Worm (Caenorhabditis elegans) whole organism, young adult: ENCODE data around the gene srg-23.

ENCODE experiments used
- B0336.3 ChIP-seq: fragments of 200-800 bp; sonication (Bioruptor generic); IDR thresholded peaks from 2 replicates; pipeline ENCODE4 v1.3.6; 2022; ENCODE audit warnings: missing genetic modification characterization, missing compliant biosample characterization
- C17E4.6 ChIP-seq: fragments of 200-800 bp; sonication (Bioruptor generic); IDR thresholded peaks from 2 replicates; pipeline ENCODE4 v1.3.6; 2022; ENCODE audit warnings: missing genetic modification reagents, missing genetic modification characterization, missing compliant biosample characterization
- D2030.7 ChIP-seq: fragments of 200-800 bp; sonication (Bioruptor generic); IDR thresholded peaks from 2 replicates; pipeline ENCODE4 v1.3.6; 2022; ENCODE audit warnings: missing genetic modification reagents, missing genetic modification characterization, missing compliant biosample characterization
- F10E7.11 ChIP-seq: sonication (generic microtip); optimal IDR thresholded peaks from 2 replicates; lab custom pipeline; 2017; ENCODE audit warnings: mild to moderate bottlenecking, missing genetic modification characterization, moderate library complexity, missing compliant biosample characterization
- F22D6.2 ChIP-seq: sonication (generic microtip); optimal IDR thresholded peaks from 2 replicates; lab custom pipeline; 2016; ENCODE audit warnings: mild to moderate bottlenecking, missing genetic modification characterization, missing compliant biosample characterization
- F49E8.2 ChIP-seq: sonication (generic microtip); optimal IDR thresholded peaks from 3 replicates; lab custom pipeline; 2017; ENCODE audit warnings: missing genetic modification characterization, mild to moderate bottlenecking, missing compliant biosample characterization, antibody characterized with exemption, moderate library complexity; ENCODE audit not compliant: insufficient read depth
- T07F8.4 ChIP-seq: sonication (generic microtip); optimal IDR thresholded peaks from 2 replicates; lab custom pipeline; 2016; ENCODE audit warnings: mild to moderate bottlenecking, missing genetic modification characterization, moderate library complexity, missing compliant biosample characterization
- Y79H2A.3 ChIP-seq: fragments of 200-800 bp; sonication (Bioruptor generic); conservative IDR thresholded peaks from 2 replicates; pipeline ENCODE4 v1.3.6; 2022; ENCODE audit warnings: missing genetic modification reagents, missing genetic modification characterization, missing compliant biosample characterization
- Y95B8A.8 ChIP-seq: fragments of 200-800 bp; sonication (Bioruptor generic); IDR thresholded peaks from 2 replicates; pipeline ENCODE4 v1.3.6; 2022; ENCODE audit warnings: missing genetic modification reagents, missing genetic modification characterization, missing compliant biosample characterization
- ama-1 ChIP-seq, 3 experiments: fragments of 150-350 bp in 1 of 3; sonication (generic microtip) in 2 of 3; optimal IDR thresholded peaks; 2 replicates each; lab custom pipeline; 2014 to 2018; ENCODE audit warnings: missing biosample characterization in 2 of 3, missing genetic modification characterization in 2 of 3, missing genetic modification reagents in 2 of 3
- athp-1 ChIP-seq: sonication (generic microtip); optimal IDR thresholded peaks from 2 replicates; lab custom pipeline; 2017; ENCODE audit warnings: mild to moderate bottlenecking, missing genetic modification characterization, missing compliant biosample characterization
- attf-5 ChIP-seq: fragments of 200-800 bp; sonication (Bioruptor generic); optimal IDR thresholded peaks from 2 replicates; lab custom pipeline; 2018; ENCODE audit warnings: mild to moderate bottlenecking, missing genetic modification characterization, missing compliant biosample characterization
- cebp-1 ChIP-seq, 2 experiments: fragments of 200-800 bp in 1 of 2; sonication (Bioruptor generic) in 1 of 2; sonication (generic microtip) in 1 of 2; IDR thresholded peaks in 1 of 2; optimal IDR thresholded peaks in 1 of 2; 2 replicates each; pipeline versions ENCODE4 v1.3.6 to Lab custom; 2017 to 2022; ENCODE audit warnings: missing compliant biosample characterization in 2 of 2, missing genetic modification characterization in 2 of 2, mild to moderate bottlenecking in 1 of 2, missing genetic modification reagents in 1 of 2, moderate library complexity in 1 of 2
- ceh-100 ChIP-seq: fragments of 200-800 bp; sonication (Bioruptor generic); IDR thresholded peaks from 2 replicates; pipeline ENCODE4 v1.3.6; 2022; ENCODE audit warnings: missing genetic modification reagents, missing genetic modification characterization, missing compliant biosample characterization
- ceh-27 ChIP-seq: fragments of 200-800 bp; sonication (Bioruptor generic); optimal IDR thresholded peaks from 2 replicates; lab custom pipeline; 2018; ENCODE audit warnings: mild to moderate bottlenecking, missing genetic modification characterization, moderate library complexity, missing compliant biosample characterization
- chd-7 ChIP-seq: sonication (generic microtip); optimal IDR thresholded peaks from 2 replicates; lab custom pipeline; 2016; ENCODE audit warnings: mild to moderate bottlenecking, missing genetic modification characterization, moderate library complexity, missing compliant biosample characterization
- egl-18 ChIP-seq: fragments of 200-800 bp; sonication (Bioruptor generic); IDR thresholded peaks from 2 replicates; pipeline ENCODE4 v1.3.6; 2022; ENCODE audit warnings: missing genetic modification reagents, missing genetic modification characterization, missing compliant biosample characterization
- egrh-3 ChIP-seq: fragments of 200-800 bp; sonication (Bioruptor generic); IDR thresholded peaks from 2 replicates; pipeline ENCODE4 v1.3.6; 2022; ENCODE audit warnings: missing genetic modification reagents, missing genetic modification characterization, missing compliant biosample characterization
- gei-17 ChIP-seq: fragments of 200-800 bp; sonication (Bioruptor generic); optimal IDR thresholded peaks from 2 replicates; lab custom pipeline; 2018; ENCODE audit warnings: mild to moderate bottlenecking, missing genetic modification characterization, missing compliant biosample characterization
- hmg-1.2 ChIP-seq: fragments of 200-800 bp; sonication (Bioruptor generic); IDR thresholded peaks from 2 replicates; pipeline ENCODE4 v1.3.6; 2022; ENCODE audit warnings: missing genetic modification reagents, missing genetic modification characterization, missing compliant biosample characterization
- hmg-20 ChIP-seq: fragments of 200-800 bp; sonication (Bioruptor generic); IDR thresholded peaks from 2 replicates; pipeline ENCODE4 v1.3.6; 2022; ENCODE audit warnings: missing genetic modification reagents, missing genetic modification characterization, missing compliant biosample characterization
- lag-1 ChIP-seq: fragments of 200-800 bp; sonication (Bioruptor generic); IDR thresholded peaks from 2 replicates; pipeline ENCODE4 v1.3.6; 2022; ENCODE audit warnings: missing genetic modification reagents, missing genetic modification characterization, missing compliant biosample characterization
- let-526 ChIP-seq: fragments of 200-800 bp; sonication (Bioruptor generic); IDR thresholded peaks from 2 replicates; pipeline ENCODE4 v1.3.6; 2022; ENCODE audit warnings: missing genetic modification reagents, missing genetic modification characterization, missing compliant biosample characterization
- let-607 ChIP-seq, 2 experiments: fragments of 200-800 bp in 1 of 2; sonication (Bioruptor generic) in 1 of 2; sonication (generic microtip) in 1 of 2; optimal IDR thresholded peaks; 2 replicates each; lab custom pipeline; 2016 to 2018; ENCODE audit warnings: mild to moderate bottlenecking in 2 of 2, missing compliant biosample characterization in 2 of 2, missing genetic modification characterization in 2 of 2, moderate library complexity in 2 of 2, missing genotype in 1 of 2
- madf-10 ChIP-seq: sonication (generic microtip); optimal IDR thresholded peaks from 2 replicates; lab custom pipeline; 2016; ENCODE audit warnings: mild to moderate bottlenecking, missing genetic modification characterization, missing compliant biosample characterization
- madf-8 ChIP-seq: fragments of 200-800 bp; sonication (Bioruptor generic); conservative IDR thresholded peaks from 2 replicates; pipeline ENCODE4 v1.3.6; 2022; ENCODE audit warnings: missing genetic modification reagents, missing genetic modification characterization, missing compliant biosample characterization
- mcd-1 ChIP-seq: fragments of 200-800 bp; sonication (Bioruptor generic); IDR thresholded peaks from 2 replicates; pipeline ENCODE4 v1.3.6; 2022; ENCODE audit warnings: missing genetic modification reagents, missing genetic modification characterization, missing compliant biosample characterization
- mel-28 ChIP-seq: sonication (generic microtip); optimal IDR thresholded peaks from 2 replicates; lab custom pipeline; 2016; ENCODE audit warnings: borderline replicate concordance, mild to moderate bottlenecking, missing genetic modification characterization, missing compliant biosample characterization
- nfya-1 ChIP-seq: sonication (generic microtip); optimal IDR thresholded peaks from 2 replicates; lab custom pipeline; 2017; ENCODE audit warnings: antibody characterized with exemption, missing compliant biosample characterization, missing genetic modification characterization, borderline replicate concordance; ENCODE audit not compliant: insufficient read depth
- nfyb-1 ChIP-seq: fragments of 200-800 bp; sonication (Bioruptor generic); IDR thresholded peaks from 2 replicates; pipeline ENCODE4 v1.3.6; 2022; ENCODE audit warnings: missing genetic modification reagents, missing genetic modification characterization, missing compliant biosample characterization
- nhr-80 ChIP-seq: sonication (generic microtip); optimal IDR thresholded peaks from 2 replicates; lab custom pipeline; 2016; ENCODE audit warnings: missing genetic modification characterization, missing compliant biosample characterization
- sdz-38 ChIP-seq: sonication (generic microtip); optimal IDR thresholded peaks from 2 replicates; lab custom pipeline; 2016; ENCODE audit warnings: missing genotype, missing genetic modification characterization, missing compliant biosample characterization
- snpc-4 ChIP-seq, 5 experiments: fragments of 150-350 bp in 1 of 5; sonication (generic microtip) in 4 of 5; optimal IDR thresholded peaks; 2 replicates each; lab custom pipeline; 2014 to 2018; ENCODE audit warnings: missing genetic modification characterization in 5 of 5, missing biosample characterization in 3 of 5, antibody characterized with exemption in 2 of 5, mild to moderate bottlenecking in 2 of 5, missing compliant biosample characterization in 2 of 5, missing genotype in 2 of 5, moderate library complexity in 2 of 5, missing genetic modification reagents in 1 of 5
- somi-1 ChIP-seq: fragments of 200-800 bp; sonication (Bioruptor generic); optimal IDR thresholded peaks from 2 replicates; lab custom pipeline; 2018; ENCODE audit warnings: mild to moderate bottlenecking, missing genetic modification characterization, missing compliant biosample characterization
- sptf-2 ChIP-seq: fragments of 200-800 bp; sonication (Bioruptor generic); optimal IDR thresholded peaks from 2 replicates; lab custom pipeline; 2018; ENCODE audit warnings: mild to moderate bottlenecking, missing genetic modification characterization, missing compliant biosample characterization
- zfh-2 ChIP-seq: fragments of 200-800 bp; sonication (Bioruptor generic); conservative IDR thresholded peaks from 2 replicates; pipeline ENCODE4 v1.3.6; 2022; ENCODE audit warnings: missing genetic modification reagents, missing genetic modification characterization, missing compliant biosample characterization
- zim-3 ChIP-seq: sonication (generic microtip); optimal IDR thresholded peaks from 2 replicates; lab custom pipeline; 2017; ENCODE audit warnings: mild to moderate bottlenecking, missing genetic modification characterization, moderate library complexity, missing compliant biosample characterization
- ztf-26 ChIP-seq: sonication (generic microtip); optimal IDR thresholded peaks from 2 replicates; lab custom pipeline; 2017; ENCODE audit warnings: missing genetic modification characterization, missing compliant biosample characterization
- ztf-28 ChIP-seq: fragments of 200-800 bp; sonication (Bioruptor generic); IDR thresholded peaks from 2 replicates; pipeline ENCODE4 v1.3.6; 2022; ENCODE audit warnings: missing genetic modification reagents, missing genetic modification characterization, missing compliant biosample characterization

srg-23 gene

ce11 chrII:3056266-3056872, 39.6 kb downstream of the srg-23 start, which contains the start of gene lin-8 (continued):
- TF ChIP-seq C17E4.6 (GFP tag; lab: Robert Waterston, UW) (no peak), gei-17 (GFP tag; lab: Kevin White, UChicago) (no peak), athp-1 (peak; percentile 54), mcd-1 (GFP tag; lab: Robert Waterston, UW) (no peak), cebp-1 (GFP tag; IDR thresholded peaks at IDR 0.05; lab: Robert Waterston, UW) (no peak), cebp-1 (tag; optimal IDR thresholded peaks at IDR 0.05; lab: Kevin White, UChicago) (no peak), attf-5 (GFP tag; lab: Kevin White, UChicago) (no peak), sptf-2 (GFP tag; lab: Kevin White, UChicago) (no peak), nhr-80 (tag; lab: Kevin White, UChicago) (no peak), madf-10 (tag; lab: Kevin White, UChicago) (no peak), ceh-100 (GFP tag; lab: Robert Waterston, UW) (no peak), T07F8.4 (tag; lab: Kevin White, UChicago) (no peak), D2030.7 (GFP tag; lab: Robert Waterston, UW) (peak; percentile 79), nfyb-1 (GFP tag; lab: Robert Waterston, UW) (0 out of 2 replicates have a peak, but pooled peaks have one; percentile 18), snpc-4 (GFP tag; optimal IDR thresholded peaks at IDR 0.05; lab: Kevin White, UChicago) (no peak), snpc-4 (tag; optimal IDR thresholded peaks at IDR 0.05; lab: Kevin White, UChicago) (peak in 1 of 4 experiments; percentile 9), hmg-20 (no peak), Y79H2A.3 (GFP tag; lab: Robert Waterston, UW) (no peak), B0336.3 (GFP tag; lab: Robert Waterston, UW) (0 out of 2 replicates have a peak, but pooled peaks have one; percentile 18), hmg-1.2 (GFP tag; lab: Robert Waterston, UW) (peak; percentile 8; the same call in 1 of the 2 replicates), let-526 (GFP tag; lab: Robert Waterston, UW) (no peak), let-607 (tag; optimal IDR thresholded peaks at IDR 0.05; lab: Kevin White, UChicago) (no peak), somi-1 (GFP tag; lab: Kevin White, UChicago) (no peak), ztf-28 (GFP tag; lab: Robert Waterston, UW) (no peak), F10E7.11 (tag; lab: Kevin White, UChicago) (no peak), chd-7 (tag; lab: Kevin White, UChicago) (no peak), Y95B8A.8 (GFP tag; lab: Robert Waterston, UW) (no peak), ama-1 (optimal IDR thresholded peaks at IDR 0.05; lab: Kevin White, UChicago) (no peak), ama-1 (GFP tag; optimal IDR thresholded peaks at IDR 0.05; lab: Kevin White, UChicago) (no peak), F22D6.2 (no peak), zim-3 (no peak), F49E8.2 (no peak), egrh-3 (GFP tag; lab: Robert Waterston, UW) (no peak), mel-28 (tag; lab: Kevin White, UChicago) (no peak)

ce11 chrII:3055531-3055930, 40.4 kb downstream of the srg-23 start:
- TF ChIP-seq cebp-1 (GFP tag; IDR thresholded peaks at IDR 0.05; lab: Robert Waterston, UW) = no peak
- peak; percentile 52 for TF ChIP-seq cebp-1 (tag; optimal IDR thresholded peaks at IDR 0.05; lab: Kevin White, UChicago)
- TF ChIP-seq ceh-27 (GFP tag; lab: Kevin White, UChicago) = peak; percentile 18
- no peak for TF ChIP-seq let-607 (tag; optimal IDR thresholded peaks at IDR 0.05; lab: Kevin White, UChicago)
- peak; percentile 89 for TF ChIP-seq egrh-3 (GFP tag; lab: Robert Waterston, UW)
- TF ChIP-seq egl-18 = 0 out of 2 replicates have a peak, but pooled peaks have one; percentile 29
- no peak for TF ChIP-seq nfya-1
- TF ChIP-seq mcd-1 (GFP tag; lab: Robert Waterston, UW) = peak; percentile 37; the same call in 1 of the 2 replicates
- 0 out of 2 replicates have a peak, but pooled peaks have one; percentile 21 for TF ChIP-seq madf-8
- TF ChIP-seq lag-1 = 0 out of 2 replicates have a peak, but pooled peaks have one; percentile 19
- peak; percentile 33; the same call in 1 of the 2 replicates for TF ChIP-seq hmg-1.2 (GFP tag; lab: Robert Waterston, UW)
- no peak for TF ChIP-seq sdz-38 (tag; lab: Kevin White, UChicago)
- peak; percentile 20 for TF ChIP-seq nhr-80 (tag; lab: Kevin White, UChicago)
- no peak for TF ChIP-seq ztf-26 (tag; lab: Kevin White, UChicago)
- TF ChIP-seq attf-5 (GFP tag; lab: Kevin White, UChicago) = peak; percentile 23
- TF ChIP-seq zfh-2 (GFP tag; lab: Robert Waterston, UW) = peak; percentile 96
